Fruit fly (Drosophila melanogaster) whole organism, pupa: ENCODE measurements around the gene sosie.

Source experiments
- CG10348 ChIP-seq: fragments of 200-800 bp; sonication (Bioruptor generic); IDR thresholded peaks from 2 replicates; pipeline ENCODE4 v1.3.6; 2022; ENCODE audit warnings: missing biosample characterization, missing genetic modification characterization
- CG12605 ChIP-seq: fragments of 200-800 bp; sonication (Bioruptor generic); IDR thresholded peaks from 2 replicates; pipeline ENCODE4 v1.3.6; 2022; ENCODE audit warnings: missing biosample characterization, missing genetic modification characterization
- CG13204 ChIP-seq: fragments of 200-800 bp; sonication (Bioruptor generic); optimal IDR thresholded peaks from 2 replicates; lab custom pipeline; 2018; ENCODE audit warnings: missing biosample characterization, mild to moderate bottlenecking, missing genetic modification characterization, moderate library complexity
- CG14655 ChIP-seq: fragments of 200-800 bp; sonication (Bioruptor generic); optimal IDR thresholded peaks from 3 replicates; lab custom pipeline; 2017; ENCODE audit warnings: mild to moderate bottlenecking, missing biosample characterization, missing genetic modification reagents, missing genetic modification characterization
- CG15710 ChIP-seq: fragments of 200-800 bp; sonication (Bioruptor generic); optimal IDR thresholded peaks from 2 replicates; lab custom pipeline; 2018; ENCODE audit warnings: missing biosample characterization, mild to moderate bottlenecking, missing genetic modification characterization, moderate library complexity
- CG17806 ChIP-seq: fragments of 200-800 bp; sonication (Bioruptor generic); optimal IDR thresholded peaks from 2 replicates; lab custom pipeline; 2018; ENCODE audit warnings: missing biosample characterization, mild to moderate bottlenecking, missing genetic modification characterization, moderate library complexity
- CG32121 ChIP-seq: fragments of 200-800 bp; sonication (Bioruptor generic); IDR thresholded peaks from 2 replicates; pipeline ENCODE4 v1.3.6; 2022; ENCODE audit warnings: missing biosample characterization, missing genetic modification characterization
- CG34367 ChIP-seq: fragments of 200-800 bp; sonication (Bioruptor generic); optimal IDR thresholded peaks from 2 replicates; lab custom pipeline; 2018; ENCODE audit warnings: missing biosample characterization, mild to moderate bottlenecking, missing genetic modification characterization
- CG4496 ChIP-seq: fragments of 200-800 bp; sonication (Bioruptor generic); IDR thresholded peaks from 3 replicates; pipeline ENCODE4 v1.3.6; 2022; ENCODE audit warnings: missing biosample characterization, missing genetic modification characterization
- CG8159 ChIP-seq: fragments of 200-800 bp; sonication (Bioruptor generic); optimal IDR thresholded peaks from 3 replicates; lab custom pipeline; 2018; ENCODE audit warnings: missing biosample characterization, mild to moderate bottlenecking, missing genetic modification characterization, moderate library complexity
- CG9948 ChIP-seq: fragments of 200-800 bp; sonication (Bioruptor generic); optimal IDR thresholded peaks from 2 replicates; lab custom pipeline; 2018; ENCODE audit warnings: missing biosample characterization, mild to moderate bottlenecking, missing genetic modification characterization, moderate library complexity
- D1 ChIP-seq: fragments of 200-800 bp; sonication (Bioruptor generic); optimal IDR thresholded peaks from 2 replicates; lab custom pipeline; 2018; ENCODE audit warnings: missing biosample characterization, mild to moderate bottlenecking, missing genetic modification characterization, moderate library complexity
- EcR ChIP-seq: fragments of 200-800 bp; sonication (Bioruptor generic); optimal IDR thresholded peaks from 3 replicates; lab custom pipeline; 2019; ENCODE audit warnings: missing biosample characterization, missing genetic modification characterization, mild to moderate bottlenecking, moderate library complexity, missing genetic modification reagents
- Ets98B ChIP-seq: fragments of 200-800 bp; sonication (Bioruptor generic); IDR thresholded peaks from 2 replicates; pipeline ENCODE4 v1.3.6; 2022; ENCODE audit warnings: missing biosample characterization, missing genetic modification characterization
- Pif1A ChIP-seq: fragments of 200-800 bp; sonication (Bioruptor generic); optimal IDR thresholded peaks from 3 replicates; lab custom pipeline; 2016; ENCODE audit warnings: missing biosample characterization, missing genetic modification characterization
- Pif1B ChIP-seq: fragments of 200-800 bp; sonication (Bioruptor generic); optimal IDR thresholded peaks from 3 replicates; lab custom pipeline; 2016; ENCODE audit warnings: missing biosample characterization, missing genetic modification characterization
- Snoo ChIP-seq: fragments of 200-800 bp; sonication (Bioruptor generic); optimal IDR thresholded peaks from 3 replicates; lab custom pipeline; 2017; ENCODE audit warnings: missing biosample characterization, mild to moderate bottlenecking, missing genetic modification characterization, inconsistent platforms
- fd96Ca ChIP-seq: fragments of 200-800 bp; sonication (Bioruptor generic); IDR thresholded peaks from 3 replicates; pipeline ENCODE4 v1.3.6; 2022; ENCODE audit warnings: missing biosample characterization, missing genetic modification characterization
- gl ChIP-seq: fragments of 200-800 bp; sonication (Bioruptor generic); optimal IDR thresholded peaks from 2 replicates; lab custom pipeline; 2018; ENCODE audit warnings: missing biosample characterization, mild to moderate bottlenecking, missing genetic modification characterization
- rn ChIP-seq: fragments of 200-800 bp; sonication (Bioruptor generic); IDR thresholded peaks from 2 replicates; pipeline ENCODE4 v1.3.6; 2022; ENCODE audit warnings: missing biosample characterization, missing genetic modification characterization

sosie gene

dm6 chr3R:24850420-24850819 is 16.7 kb downstream of the sosie start, which contains the start of gene CG7006:
Gene CG7006, plus strand, starts transcription at chr3R:24850627.
- no peak for TF ChIP-seq CG14655 (GFP tag; lab: Kevin White, UChicago)
- peak; percentile 43; the same call in 1 of the 2 replicates for TF ChIP-seq Ets98B (GFP tag; lab: Robert Waterston, UW)
- peak; percentile 30 for TF ChIP-seq Snoo (tag; lab: Kevin White, UChicago)
- 0 out of 2 replicates have a peak, but pooled peaks have one; percentile 24 for TF ChIP-seq rn (GFP tag; lab: Robert Waterston, UW)

dm6 chr3R:24851429-24851828 is 17.7 kb downstream of the sosie start, which contains the start of gene Nct:
Gene Nct, plus strand, starts transcription at chr3R:24851601.
- no peak for TF ChIP-seq CG12605
- no peak for TF ChIP-seq Pif1B (GFP tag; lab: Kevin White, UChicago)
- no peak for TF ChIP-seq CG10348 (GFP tag; lab: Robert Waterston, UW)
- TF ChIP-seq CG15710, result no peak
- TF ChIP-seq CG4496 (GFP tag; lab: Robert Waterston, UW), result no peak
- no peak for TF ChIP-seq CG34367 (tag; lab: Kevin White, UChicago)
- no peak for TF ChIP-seq CG32121
- no peak for TF ChIP-seq EcR (GFP tag; lab: Kevin White, UChicago)
- TF ChIP-seq, all 21 proteins: peak for 0

DNA sequence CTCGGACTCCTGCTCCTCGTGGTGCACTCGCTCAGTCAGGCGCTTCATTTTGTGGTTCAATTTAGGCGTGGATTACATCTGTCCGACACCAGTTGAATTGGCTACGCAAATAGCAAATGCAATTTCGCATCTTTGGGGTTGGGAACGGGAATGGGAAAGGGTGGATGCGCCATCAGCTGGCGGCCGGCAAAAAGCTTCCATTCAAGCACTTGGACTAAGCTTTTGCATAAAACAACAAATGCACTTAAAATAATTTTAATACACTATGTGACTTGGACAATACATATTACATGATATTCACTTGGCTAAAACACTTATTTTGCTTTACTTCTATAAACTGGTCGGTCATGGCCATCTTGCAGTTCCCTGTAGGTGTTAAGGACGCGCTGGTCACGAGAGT is 22.4 kb downstream of the sosie start, which contains the start of gene HDAC11:
HDAC11 (minus strand) TSS at position 101 of the 400 bp plus-strand sequence.
- TF ChIP-seq CG32121 (0 out of 2 replicates have a peak, but pooled peaks have one; percentile 27), Snoo (tag; lab: Kevin White, UChicago) (no peak)

- TF ChIP-seq Pif1B (GFP tag; lab: Kevin White, UChicago), result no peak
- no peak for TF ChIP-seq fd96Ca (GFP tag; lab: Robert Waterston, UW)
- no peak for TF ChIP-seq rn (GFP tag; lab: Robert Waterston, UW)
- no peak for TF ChIP-seq CG14655 (GFP tag; lab: Kevin White, UChicago)
- no peak for TF ChIP-seq CG8159 (tag; lab: Kevin White, UChicago)
- no peak for TF ChIP-seq CG32121
- TF ChIP-seq CG9948 (tag; lab: Kevin White, UChicago), result no peak
- no peak for TF ChIP-seq gl
- TF ChIP-seq Ets98B (GFP tag; lab: Robert Waterston, UW), result no peak
- TF ChIP-seq CG17806, result no peak
- no peak for TF ChIP-seq Snoo (tag; lab: Kevin White, UChicago)
- TF ChIP-seq, all 21 proteins: peak for 0
Observed at dm6 chr3R:24857459-24857858, 23.7 kb downstream of the sosie start, which contains the start of gene CAH4. Gene CAH4, minus strand, starts transcription at chr3R:24857559.

dm6 chr3R:24859701-24860100 is 25.9 kb downstream of the sosie start, which contains the start of gene ppk22:
Gene ppk22, minus strand, starts transcription at chr3R:24859801.
- TF ChIP-seq gl (no peak), Pif1B (GFP tag; lab: Kevin White, UChicago) (no peak), CG15710 (no peak)

- TF ChIP-seq CG34367 (tag; lab: Kevin White, UChicago) (peak; percentile 27), CG17806 (no peak), Pif1B (GFP tag; lab: Kevin White, UChicago) (no peak), EcR (GFP tag; lab: Kevin White, UChicago) (peak; percentile 87), Snoo (tag; lab: Kevin White, UChicago) (no peak)
Observed at dm6 chr3R:24860316-24860826, 26.6 kb downstream of the sosie start, which contains the start of gene CG13639. Gene CG13639, minus strand, starts transcription at chr3R:24860366.

DNA sequence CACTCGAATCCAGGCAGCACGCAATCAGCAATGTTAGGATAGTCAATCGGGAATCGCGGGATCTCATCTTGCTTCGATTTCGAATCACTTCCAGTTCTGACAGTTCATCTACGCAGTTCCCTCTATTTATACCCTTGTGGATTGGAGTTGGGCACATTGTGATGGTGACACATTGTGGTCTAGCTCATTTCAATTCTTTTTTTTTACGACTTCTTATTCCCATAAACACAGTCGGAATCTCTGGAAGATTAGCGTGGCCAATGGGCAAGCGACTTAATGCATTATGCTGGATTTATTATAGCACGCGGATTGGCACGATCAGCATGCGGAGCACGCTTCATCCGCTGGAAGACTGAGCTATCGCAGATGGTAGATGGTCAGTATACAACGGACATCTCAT is 28.3 kb downstream of the sosie start, which contains the start of gene CG13640:
CG13640 (minus strand) TSS at position 101 of the 400 bp plus-strand sequence.
- TF ChIP-seq Ets98B (GFP tag; lab: Robert Waterston, UW), result no peak
- no peak for TF ChIP-seq CG13204 (GFP tag; lab: Kevin White, UChicago)
- TF ChIP-seq Pif1A, result no peak
- TF ChIP-seq fd96Ca (GFP tag; lab: Robert Waterston, UW), result no peak
- no peak for TF ChIP-seq CG10348 (GFP tag; lab: Robert Waterston, UW)
- no peak for TF ChIP-seq CG17806
- TF ChIP-seq CG15710, result no peak

dm6 chr3R:24862574-24863089 is 28.9 kb downstream of the sosie start, which contains the start of gene CG7016:
Gene CG7016, plus strand, starts transcription at chr3R:24862931.
- no peak for TF ChIP-seq D1 (tag; lab: Kevin White, UChicago)
- TF ChIP-seq Pif1B (GFP tag; lab: Kevin White, UChicago), result no peak
- TF ChIP-seq CG34367 (tag; lab: Kevin White, UChicago), result no peak
- no peak for TF ChIP-seq CG32121
- TF ChIP-seq CG8159 (tag; lab: Kevin White, UChicago), result no peak
- TF ChIP-seq Snoo (tag; lab: Kevin White, UChicago), result no peak
- no peak for TF ChIP-seq EcR (GFP tag; lab: Kevin White, UChicago)
- no peak for TF ChIP-seq CG9948 (tag; lab: Kevin White, UChicago)
- TF ChIP-seq CG14655 (GFP tag; lab: Kevin White, UChicago), result no peak
